Worm (Caenorhabditis elegans): ENCODE measurements around the gene srt-28.

Gene srt-28

ce11 chrV:2673807-2674206 lies 39.6 kb downstream of the srt-28 start (continued):
- peak; percentile 77 for TF ChIP-seq B0261.1 (tag; optimal IDR thresholded peaks at IDR 0.05)
- no peak for TF ChIP-seq mxl-1 (tag; optimal IDR thresholded peaks at IDR 0.05)

DNA sequence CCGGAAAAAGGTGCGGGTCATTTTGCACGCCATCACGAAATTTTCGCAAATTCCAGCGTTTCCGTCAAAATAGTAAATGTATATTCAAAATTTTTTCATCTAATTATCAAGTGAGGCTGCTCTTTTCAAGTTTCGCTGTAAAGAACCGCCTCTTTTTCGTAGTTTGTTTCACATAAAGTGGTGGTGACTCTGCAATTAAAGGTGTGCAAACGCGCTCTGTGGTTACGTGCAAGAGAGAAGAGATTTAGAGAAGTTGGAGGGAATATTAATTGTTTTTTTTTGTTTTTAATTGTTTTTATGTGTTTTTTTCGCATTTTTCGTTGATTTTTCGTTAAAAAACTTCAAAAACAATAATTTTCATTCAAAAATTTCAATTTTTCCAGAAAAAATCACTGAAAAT lies 40.8 kb downstream of the srt-28 start, which contains the start of gene W02G9.3:
Gene W02G9.3, plus strand, starts transcription at position 384 of the 400 bp plus-strand sequence.
- TF ChIP-seq K11D2.4 (GFP tag; IDR thresholded peaks at IDR 0.05) (peak; percentile 19; the same call in 1 of the 2 replicates), B0035.1 (tag; optimal IDR thresholded peaks at IDR 0.05) (no peak), ztf-28 (GFP tag; IDR thresholded peaks at IDR 0.05) (no peak), ceh-100 (GFP tag; IDR thresholded peaks at IDR 0.05) (peak; percentile 92), tlf-1 (GFP tag; optimal IDR thresholded peaks at IDR 0.05) (no peak), lsl-1 (GFP tag; optimal IDR thresholded peaks at IDR 0.05) (peak; percentile 58), ztf-25 (GFP tag; IDR thresholded peaks at IDR 0.05) (no peak), F33H1.4 (GFP tag; IDR thresholded peaks at IDR 0.05) (peak; percentile 46; the same call in 1 of the 2 replicates), ztf-6 (GFP tag; IDR thresholded peaks at IDR 0.05) (no peak), zim-3 (tag; optimal IDR thresholded peaks at IDR 0.05) (no peak), snpc-1.1 (tag; optimal IDR thresholded peaks at IDR 0.05; ENCODE audit: insufficient read depth) (peak; percentile 3), nhr-120 (GFP tag; IDR thresholded peaks at IDR 0.05) (no peak), tbp1 (GFP tag; optimal IDR thresholded peaks at IDR 0.05) (peak; percentile 58), cebp-1 (GFP tag; IDR thresholded peaks at IDR 0.05) (no peak), cebp-1 (tag; optimal IDR thresholded peaks at IDR 0.05) (peak; percentile 41), mcd-1 (GFP tag; IDR thresholded peaks at IDR 0.05) (peak; percentile 95), madf-6 (GFP tag; IDR thresholded peaks at IDR 0.05) (peak; percentile 77), F10E7.11 (tag; optimal IDR thresholded peaks at IDR 0.05) (no peak), dpl-1 (GFP tag; optimal IDR thresholded peaks at IDR 0.05) (peak; percentile 57), lin-40 (tag; optimal IDR thresholded peaks at IDR 0.05) (peak; percentile 40), lin-35 (GFP tag; optimal IDR thresholded peaks at IDR 0.05) (peak in 1 of 3 experiments; percentile 81), K12H6.12 (tag; optimal IDR thresholded peaks at IDR 0.05) (peak; percentile 48), F23B12.7 (tag; optimal IDR thresholded peaks at IDR 0.05; ENCODE audit: insufficient read depth) (peak; percentile 60), chd-7 (tag; optimal IDR thresholded peaks at IDR 0.05) (no peak), let-607 (tag; optimal IDR thresholded peaks at IDR 0.05) (peak in 1 of 2 experiments; percentile 15), F57C9.4 (tag; optimal IDR thresholded peaks at IDR 0.05) (no peak), somi-1 (GFP tag; optimal IDR thresholded peaks at IDR 0.05) (no peak), B0261.1 (tag; optimal IDR thresholded peaks at IDR 0.05) (peak; percentile 25), snpc-3.4 (tag; optimal IDR thresholded peaks at IDR 0.05) (peak; percentile 63), him-1 (tag; optimal IDR thresholded peaks at IDR 0.05) (peak; percentile 1), bed-1 (GFP tag; IDR thresholded peaks at IDR 0.05) (no peak), lin-54 (GFP tag; optimal IDR thresholded peaks at IDR 0.05) (peak; percentile 73), ceh-27 (GFP tag; optimal IDR thresholded peaks at IDR 0.05) (peak; percentile 51), snpc-1.3 (tag; optimal IDR thresholded peaks at IDR 0.05; ENCODE audit: insufficient read depth) (peak; percentile 55), efl-1 (GFP tag; optimal IDR thresholded peaks at IDR 0.05) (peak; percentile 60), nhr-27 (tag; optimal IDR thresholded peaks at IDR 0.05) (no peak), Y53G8AR.9 (GFP tag; conservative IDR thresholded peaks at IDR 0.05) (no peak), attf-3 (GFP tag; conservative IDR thresholded peaks at IDR 0.05) (peak; percentile 44; the same call in 1 of the 2 replicates), pha-4 (tag; optimal IDR thresholded peaks at IDR 0.05) (no peak), T07F8.4 (tag; optimal IDR thresholded peaks at IDR 0.05) (no peak), dox-1 (GFP tag; IDR thresholded peaks at IDR 0.05) (peak; percentile 64; the same call in 1 of the 2 replicates), nhr-80 (tag; optimal IDR thresholded peaks at IDR 0.05) (peak; percentile 11), Y56A3A.18 (GFP tag; IDR thresholded peaks at IDR 0.05) (no peak), unc-62 (GFP tag; optimal IDR thresholded peaks at IDR 0.05) (no peak), rcor-1 (GFP tag; IDR thresholded peaks at IDR 0.05) (peak; percentile 48; the same call in 1 of the 2 replicates)
